Fruit fly (Drosophila melanogaster) whole organism, embryonic: ENCODE measurements around the gene mRpS31.

ENCODE experiments used
- Atf3 ChIP-seq: fragments of 200-800 bp; sonication (Bioruptor generic); optimal IDR thresholded peaks from 3 replicates; lab custom pipeline; 2016; ENCODE audit warnings: missing biosample characterization, missing genetic modification characterization
- B-H1 ChIP-seq: fragments of 200-800 bp; sonication (Bioruptor generic); IDR thresholded peaks from 3 replicates; pipeline ENCODE4 v1.3.6; 2022; ENCODE audit warnings: missing biosample characterization, missing genetic modification characterization
- Bteb2 ChIP-seq: fragments of 200-800 bp; sonication (Bioruptor generic); optimal IDR thresholded peaks from 2 replicates; lab custom pipeline; 2016; ENCODE audit warnings: missing biosample characterization, missing genetic modification characterization
- CG11247 ChIP-seq: fragments of 200-800 bp; sonication (Bioruptor generic); IDR thresholded peaks from 2 replicates; pipeline ENCODE4 v1.3.6; 2022; ENCODE audit warnings: missing biosample characterization, missing genetic modification characterization
- CG12071 ChIP-seq: fragments of 200-800 bp; sonication (Bioruptor generic); optimal IDR thresholded peaks from 3 replicates; lab custom pipeline; 2018; ENCODE audit warnings: missing biosample characterization, mild to moderate bottlenecking, missing genetic modification characterization
- CG12299 ChIP-seq: fragments of 200-800 bp; sonication (Bioruptor generic); optimal IDR thresholded peaks from 2 replicates; lab custom pipeline; 2018; ENCODE audit warnings: missing biosample characterization, mild to moderate bottlenecking, missing genetic modification characterization
- CG12942 ChIP-seq: fragments of 200-800 bp; sonication (Bioruptor generic); optimal IDR thresholded peaks from 3 replicates; lab custom pipeline; 2016; ENCODE audit warnings: missing biosample characterization, missing genetic modification characterization
- CG13123 ChIP-seq: fragments of 200-800 bp; sonication (Bioruptor generic); optimal IDR thresholded peaks from 2 replicates; lab custom pipeline; 2016; ENCODE audit warnings: missing biosample characterization, missing genetic modification characterization
- CG15514 ChIP-seq: fragments of 200-800 bp; sonication (Bioruptor generic); optimal IDR thresholded peaks from 3 replicates; lab custom pipeline; 2017; ENCODE audit warnings: missing biosample characterization, missing genetic modification characterization, mild to moderate bottlenecking, moderate library complexity, missing genetic modification reagents
- CG1603 ChIP-seq: fragments of 200-800 bp; sonication (Bioruptor generic); optimal IDR thresholded peaks from 2 replicates; lab custom pipeline; 2019; ENCODE audit warnings: missing biosample characterization, mild to moderate bottlenecking, missing genetic modification characterization, moderate library complexity
- CG17385 ChIP-seq: fragments of 200-800 bp; sonication (Bioruptor generic); optimal IDR thresholded peaks from 3 replicates; lab custom pipeline; 2018; ENCODE audit warnings: missing biosample characterization, mild to moderate bottlenecking, missing genetic modification characterization
- CG1832 ChIP-seq: fragments of 200-800 bp; sonication (Bioruptor generic); optimal IDR thresholded peaks from 2 replicates; lab custom pipeline; 2017; ENCODE audit warnings: missing biosample characterization, mild to moderate bottlenecking, missing genetic modification characterization, inconsistent platforms
- CG31388 ChIP-seq: fragments of 200-800 bp; sonication (Bioruptor generic); optimal IDR thresholded peaks from 2 replicates; lab custom pipeline; 2016; ENCODE audit warnings: missing biosample characterization, missing genetic modification characterization
- CG6272 ChIP-seq: fragments of 200-800 bp; sonication (Bioruptor generic); IDR thresholded peaks from 2 replicates; pipeline ENCODE4 v1.3.6; 2022; ENCODE audit warnings: missing biosample characterization, missing genetic modification characterization
- CG8290 ChIP-seq, 3 experiments: fragments of 200-800 bp; sonication (Bioruptor generic); optimal IDR thresholded peaks; 2 replicates each; lab custom pipeline; 2016 to 2019; ENCODE audit warnings: missing biosample characterization in 3 of 3, missing genetic modification characterization in 3 of 3, mild to moderate bottlenecking in 2 of 3, moderate library complexity in 1 of 3
- CG9932 ChIP-seq: fragments of 200-800 bp; sonication (Bioruptor generic); IDR thresholded peaks from 2 replicates; pipeline ENCODE4 v1.3.6; 2022; ENCODE audit warnings: missing biosample characterization, missing genetic modification characterization
- CkIIα-i1 ChIP-seq: fragments of 200-800 bp; sonication (Bioruptor generic); IDR thresholded peaks from 2 replicates; pipeline ENCODE4 v1.3.6; 2022; ENCODE audit warnings: missing biosample characterization, missing genetic modification characterization
- Dad ChIP-seq: fragments of 200-800 bp; sonication (Bioruptor generic); optimal IDR thresholded peaks from 3 replicates; lab custom pipeline; 2016; ENCODE audit warnings: missing biosample characterization, missing genetic modification characterization
- Deaf1 ChIP-seq: fragments of 200-800 bp; optimal IDR thresholded peaks from 3 replicates; lab custom pipeline; 2019; ENCODE audit warnings: missing biosample characterization, mild to moderate bottlenecking, missing genetic modification characterization, moderate library complexity
- E2f1 ChIP-seq: fragments of 200-800 bp; sonication (Bioruptor generic); IDR thresholded peaks from 2 replicates; pipeline ENCODE4 v1.3.6; 2022; ENCODE audit warnings: missing biosample characterization, missing genetic modification characterization
- Ets65A ChIP-seq: fragments of 200-800 bp; sonication (Bioruptor generic); peaks from one replicate; lab custom pipeline; 2016; ENCODE audit warnings: missing biosample characterization, missing genetic modification characterization
- Hr3 ChIP-seq: fragments of 200-800 bp; sonication (Bioruptor generic); optimal IDR thresholded peaks from 3 replicates; lab custom pipeline; 2016; ENCODE audit warnings: missing biosample characterization, missing genetic modification characterization
- Hsf ChIP-seq: fragments of 200-800 bp; sonication (Bioruptor generic); optimal IDR thresholded peaks from 3 replicates; lab custom pipeline; 2016; ENCODE audit warnings: missing biosample characterization, missing genetic modification characterization
- Spps ChIP-seq: fragments of 200-800 bp; sonication (Bioruptor generic); optimal IDR thresholded peaks from 2 replicates; lab custom pipeline; 2018; ENCODE audit warnings: missing biosample characterization, mild to moderate bottlenecking, missing genetic modification characterization
- Xrp1 ChIP-seq: fragments of 200-800 bp; sonication (Bioruptor generic); IDR thresholded peaks from 2 replicates; pipeline ENCODE4 v1.3.6; 2022; ENCODE audit warnings: missing biosample characterization, missing genetic modification characterization
- ab ChIP-seq: fragments of 200-800 bp; sonication (Bioruptor generic); optimal IDR thresholded peaks from 2 replicates; lab custom pipeline; 2016; ENCODE audit warnings: missing biosample characterization, missing genetic modification characterization
- ac ChIP-seq: fragments of 200-800 bp; sonication (Bioruptor generic); optimal IDR thresholded peaks from 3 replicates; lab custom pipeline; 2017; ENCODE audit warnings: missing biosample characterization, mild to moderate bottlenecking, missing genetic modification characterization
- aop ChIP-seq: fragments of 200-800 bp; sonication (Bioruptor generic); IDR thresholded peaks from 2 replicates; pipeline ENCODE4 v1.3.6; 2022; ENCODE audit warnings: missing biosample characterization, missing genetic modification characterization
- ato ChIP-seq: fragments of 200-800 bp; sonication (Bioruptor generic); IDR thresholded peaks from 2 replicates; pipeline ENCODE4 v1.3.6; 2022; ENCODE audit warnings: missing biosample characterization, missing genetic modification characterization; ENCODE audit not compliant: partially characterized antibody
- cad ChIP-seq: fragments of >200 bp; optimal IDR thresholded peaks from 2 replicates; lab custom pipeline; 2017; ENCODE audit warnings: missing biosample characterization, missing genetic modification characterization
- chif ChIP-seq, 2 experiments: fragments of 200-800 bp; sonication (Bioruptor generic); optimal IDR thresholded peaks; 3 replicates each; lab custom pipeline; 2016; ENCODE audit warnings: missing biosample characterization in 2 of 2, missing genetic modification characterization in 2 of 2
- corto ChIP-seq: fragments of 200-800 bp; sonication (Bioruptor generic); optimal IDR thresholded peaks from 2 replicates; lab custom pipeline; 2016; ENCODE audit warnings: missing biosample characterization, mild to moderate bottlenecking, missing genetic modification characterization, moderate library complexity
- cwo ChIP-seq: fragments of 200-800 bp; sonication (Bioruptor generic); optimal IDR thresholded peaks from 3 replicates; lab custom pipeline; 2017; ENCODE audit warnings: missing biosample characterization, missing genetic modification characterization, mild to moderate bottlenecking, moderate library complexity, missing genetic modification reagents
- dm ChIP-seq: fragments of 200-800 bp; sonication (Bioruptor generic); optimal IDR thresholded peaks from 3 replicates; lab custom pipeline; 2016; ENCODE audit warnings: missing biosample characterization, missing genetic modification characterization
- esg ChIP-seq: fragments of 200-800 bp; sonication (Bioruptor generic); conservative IDR thresholded peaks from 2 replicates; pipeline ENCODE4 v1.3.6; 2022; ENCODE audit warnings: missing biosample characterization, missing genetic modification characterization
- eve ChIP-seq, 2 experiments: fragments of >200 bp; optimal IDR thresholded peaks; 2 replicates each; lab custom pipeline; 2017; ENCODE audit warnings: missing biosample characterization in 2 of 2, missing genetic modification characterization in 2 of 2
- exex ChIP-seq: fragments of 200-800 bp; sonication (Bioruptor generic); optimal IDR thresholded peaks from 4 replicates; lab custom pipeline; 2018; ENCODE audit warnings: missing biosample characterization, mild to moderate bottlenecking, missing genetic modification characterization, moderate library complexity
- ftz-f1 ChIP-seq: fragments of 200-800 bp; sonication (Bioruptor generic); optimal IDR thresholded peaks from 2 replicates; lab custom pipeline; 2016; ENCODE audit warnings: missing biosample characterization, missing genetic modification characterization
- gsb-n ChIP-seq: fragments of 200-800 bp; sonication (Bioruptor generic); optimal IDR thresholded peaks from 3 replicates; lab custom pipeline; 2018; ENCODE audit warnings: missing biosample characterization, mild to moderate bottlenecking, missing genetic modification characterization
- ham ChIP-seq: fragments of 200-800 bp; sonication (Bioruptor generic); IDR thresholded peaks from 2 replicates; pipeline ENCODE4 v1.3.6; 2022; ENCODE audit warnings: missing biosample characterization, missing genetic modification characterization
- lab ChIP-seq: fragments of 200-800 bp; sonication (Bioruptor generic); optimal IDR thresholded peaks from 3 replicates; lab custom pipeline; 2017; ENCODE audit warnings: missing biosample characterization, missing genetic modification characterization, mild to moderate bottlenecking, moderate library complexity, missing genetic modification reagents
- pan ChIP-seq, 4 experiments: fragments of >200 bp in 3 of 4; fragments of 200-800 bp in 1 of 4; sonication (Bioruptor generic) in 1 of 4; optimal IDR thresholded peaks in 3 of 4; IDR thresholded peaks in 1 of 4; 2 replicates each; pipeline versions ENCODE4 v1.3.6 to Lab custom; 2017 to 2022; ENCODE audit warnings: missing biosample characterization in 2 of 4, missing genetic modification characterization in 2 of 4, mixed read lengths in 1 of 4
- ro ChIP-seq: fragments of 200-800 bp; sonication (Bioruptor generic); IDR thresholded peaks from 2 replicates; pipeline ENCODE4 v1.3.6; 2022; ENCODE audit warnings: missing biosample characterization, missing genetic modification characterization
- sisA ChIP-seq: fragments of 200-800 bp; sonication (Bioruptor generic); IDR thresholded peaks from 2 replicates; pipeline ENCODE4 v1.3.6; 2022; ENCODE audit warnings: missing biosample characterization, missing genetic modification characterization
- slbo ChIP-seq: fragments of 200-800 bp; sonication (Bioruptor generic); IDR thresholded peaks from 2 replicates; pipeline ENCODE4 v1.3.6; 2022; ENCODE audit warnings: missing biosample characterization, missing genetic modification characterization
- so ChIP-seq: fragments of 200-800 bp; sonication (Bioruptor generic); IDR thresholded peaks from 3 replicates; pipeline ENCODE4 v1.3.6; 2022; ENCODE audit warnings: missing biosample characterization, missing genetic modification characterization
- tin ChIP-seq: fragments of 200-800 bp; sonication (Bioruptor generic); optimal IDR thresholded peaks from 3 replicates; lab custom pipeline; 2016; ENCODE audit warnings: missing biosample characterization, missing genetic modification characterization
- tio ChIP-seq: fragments of 200-800 bp; sonication (Bioruptor generic); optimal IDR thresholded peaks from 2 replicates; lab custom pipeline; 2017; ENCODE audit warnings: missing biosample characterization, missing genetic modification characterization, inconsistent platforms
- trem ChIP-seq: fragments of 200-800 bp; optimal IDR thresholded peaks from 3 replicates; lab custom pipeline; 2019; ENCODE audit warnings: missing biosample characterization, mild to moderate bottlenecking, missing genetic modification characterization, moderate library complexity
- zfh1 ChIP-seq: fragments of 200-800 bp; sonication (Bioruptor generic); IDR thresholded peaks from 3 replicates; pipeline ENCODE4 v1.3.6; 2022; ENCODE audit warnings: missing biosample characterization, missing genetic modification characterization

The mRpS31 gene

DNA sequence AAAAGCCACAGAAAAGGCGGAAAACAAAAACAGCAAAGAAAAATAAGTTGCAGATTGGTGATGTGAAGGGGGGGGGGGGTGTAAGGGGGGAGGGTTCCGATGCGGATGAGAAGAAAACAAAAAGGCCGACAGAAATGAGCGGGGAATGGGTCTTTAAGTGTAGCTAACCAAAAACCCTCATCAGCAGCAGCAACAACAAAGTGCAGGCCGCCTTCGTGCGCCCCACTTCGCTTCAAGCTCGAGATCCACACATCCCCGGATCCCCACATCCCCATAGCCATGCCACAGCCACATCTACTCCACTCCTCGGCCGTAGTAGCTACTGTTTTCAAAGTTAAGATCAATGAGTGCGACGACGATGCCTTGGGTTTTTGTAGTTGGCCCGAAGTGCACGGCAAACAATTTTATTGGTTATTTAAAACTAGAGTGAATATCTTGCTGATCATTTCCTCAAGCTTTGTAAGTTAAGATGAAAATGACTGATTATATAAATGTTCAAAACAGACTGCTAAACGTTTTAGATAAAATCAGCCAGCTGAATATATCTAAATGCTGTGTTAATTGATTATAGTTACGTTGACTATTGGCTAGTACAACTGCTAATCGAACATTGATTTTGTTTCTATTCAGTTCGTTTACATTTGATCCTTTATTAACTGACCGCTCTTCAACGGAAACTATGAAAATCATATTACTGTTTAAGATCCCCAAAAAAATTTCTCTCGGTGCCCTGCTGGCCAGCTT is 19.5 kb downstream of the mRpS31 start (continued):
- TF ChIP-seq CG11247 (GFP tag; lab: Robert Waterston, UW), result no peak
- TF ChIP-seq cwo, result no peak
- TF ChIP-seq Bteb2 (GFP tag; lab: Kevin White, UChicago), result no peak
- TF ChIP-seq dm (GFP tag; lab: Kevin White, UChicago), result no peak
- no peak for TF ChIP-seq esg (GFP tag; lab: Robert Waterston, UW)
- no peak for TF ChIP-seq lab (GFP tag; lab: Kevin White, UChicago)
- no peak for TF ChIP-seq CkIIα-i1 (GFP tag; lab: Robert Waterston, UW)
- no peak for TF ChIP-seq Xrp1
- no peak for TF ChIP-seq cad (GFP tag; lab: Kevin White, UChicago)
- TF ChIP-seq Hsf, result no peak
- TF ChIP-seq pan (optimal IDR thresholded peaks at IDR 0.05; lab: Kevin White, UChicago), result no peak
- no peak for TF ChIP-seq pan (GFP tag; optimal IDR thresholded peaks at IDR 0.05 in 1 of 2, IDR thresholded peaks at IDR 0.05 in 1 of 2)
- no peak for TF ChIP-seq ac (GFP tag; lab: Kevin White, UChicago)
- no peak for TF ChIP-seq ato
- no peak for TF ChIP-seq CG13123 (GFP tag; lab: Kevin White, UChicago)
- no peak for TF ChIP-seq CG12071 (GFP tag; lab: Kevin White, UChicago)
- TF ChIP-seq CG15514 (GFP tag; lab: Kevin White, UChicago), result no peak
- TF ChIP-seq Dad (GFP tag; lab: Kevin White, UChicago), result no peak
- no peak for TF ChIP-seq CG8290 (GFP tag; optimal IDR thresholded peaks at IDR 0.05; lab: Kevin White, UChicago)
- TF ChIP-seq CG8290 (tag; optimal IDR thresholded peaks at IDR 0.05; lab: Kevin White, UChicago), result no peak
- no peak for TF ChIP-seq zfh1 (GFP tag; lab: Robert Waterston, UW)
- no peak for TF ChIP-seq CG6272 (GFP tag; lab: Robert Waterston, UW)
- no peak for TF ChIP-seq aop
- TF ChIP-seq Spps, result no peak
- TF ChIP-seq ftz-f1 (GFP tag; lab: Kevin White, UChicago), result no peak
- TF ChIP-seq eve (GFP tag; optimal IDR thresholded peaks at IDR 0.05; lab: Kevin White, UChicago), result peak in 1 of 2 experiments; percentile 12
- no peak for TF ChIP-seq ab (GFP tag; lab: Kevin White, UChicago)
- no peak for TF ChIP-seq CG1832 (GFP tag; lab: Kevin White, UChicago)
- TF ChIP-seq exex (tag; lab: Kevin White, UChicago), result no peak
- peak; percentile 13 for TF ChIP-seq tio (GFP tag; lab: Kevin White, UChicago)
- no peak for TF ChIP-seq B-H1 (GFP tag; lab: Robert Waterston, UW)
- no peak for TF ChIP-seq so (GFP tag; lab: Robert Waterston, UW)
- no peak for TF ChIP-seq Atf3 (GFP tag; lab: Kevin White, UChicago)
- TF ChIP-seq slbo (GFP tag; lab: Robert Waterston, UW), result no peak
- no peak for TF ChIP-seq gsb-n
- TF ChIP-seq CG1603 (tag; lab: Kevin White, UChicago), result peak; percentile 13
- TF ChIP-seq chif (GFP tag; optimal IDR thresholded peaks at IDR 0.05; lab: Kevin White, UChicago), result no peak
- no peak for TF ChIP-seq ro
- no peak for TF ChIP-seq CG12942 (GFP tag; lab: Kevin White, UChicago)
- no peak for TF ChIP-seq ham
- no peak for TF ChIP-seq trem (tag; lab: Kevin White, UChicago)
- TF ChIP-seq Hr3, result no peak
- no peak for TF ChIP-seq CG12299 (tag; lab: Kevin White, UChicago)
- peak; percentile 87 for TF ChIP-seq Ets65A
- TF ChIP-seq sisA (GFP tag; lab: Robert Waterston, UW), result no peak
- no peak for TF ChIP-seq E2f1 (GFP tag; lab: Robert Waterston, UW)
- no peak for TF ChIP-seq corto (GFP tag; lab: Kevin White, UChicago)
- peak; percentile 12 for TF ChIP-seq tin (GFP tag; lab: Kevin White, UChicago)
- no peak for TF ChIP-seq CG17385 (GFP tag; lab: Kevin White, UChicago)
- no peak for TF ChIP-seq CG9932 (GFP tag; lab: Robert Waterston, UW)
- no peak for TF ChIP-seq Deaf1 (tag; lab: Kevin White, UChicago)
- TF ChIP-seq CG31388 (GFP tag; lab: Kevin White, UChicago), result no peak
